Worm (Caenorhabditis elegans): ENCODE measurements around the gene usp-39.

- TF ChIP-seq efl-1 (optimal IDR thresholded peaks at IDR 0.05) (no peak), efl-1 (GFP tag; optimal IDR thresholded peaks at IDR 0.05 in 1 of 2) (no peak), sox-4 (tag; optimal IDR thresholded peaks at IDR 0.05) (no peak), nhr-11 (tag; optimal IDR thresholded peaks at IDR 0.05) (no peak), zag-1 (tag; optimal IDR thresholded peaks at IDR 0.05) (no peak)
These were observed 34.6 kb upstream of the usp-39 start, which contains the start of gene K02F6.6 for ce11 chrII:2530496-2530895.

All from whole organism, L1 larva.